Fruit fly (Drosophila melanogaster): ENCODE measurements around the gene kumpel.

Gene kumpel

dm6 chr3R:25879324-25879766 lies 27.5 kb upstream of the kumpel start (continued):
- TF ChIP-seq cad (GFP tag; optimal IDR thresholded peaks at IDR 0.05) (no peak), E2f2 (GFP tag; IDR thresholded peaks at IDR 0.05) (peak; percentile 58; the same call in 1 of the 2 replicates), lab (GFP tag; optimal IDR thresholded peaks at IDR 0.05) (peak; percentile 79), CG12391 (tag; optimal IDR thresholded peaks at IDR 0.05) (peak; percentile 86), row (GFP tag; IDR thresholded peaks at IDR 0.05) (peak; percentile 87), CG15073 (GFP tag; optimal IDR thresholded peaks at IDR 0.05) (peak; percentile 9), CG13624 (GFP tag; optimal IDR thresholded peaks at IDR 0.05) (peak; percentile 71), CG7372 (GFP tag; IDR thresholded peaks at IDR 0.05) (peak; percentile 45), CG11504 (tag; optimal IDR thresholded peaks at IDR 0.05) (peak; percentile 85), Max (GFP tag; optimal IDR thresholded peaks at IDR 0.05) (peak; percentile 69), tna (GFP tag; IDR thresholded peaks at IDR 0.05; ENCODE audit: partially characterized antibody) (no peak), CG10654 (GFP tag; optimal IDR thresholded peaks at IDR 0.05) (peak; percentile 65), CG10267 (tag; optimal IDR thresholded peaks at IDR 0.05) (peak; percentile 74), amos (GFP tag; IDR thresholded peaks at IDR 0.05; ENCODE audit: partially characterized antibody) (no peak), dmrt11E (tag; optimal IDR thresholded peaks at IDR 0.05) (peak; percentile 80), CG10543 (GFP tag; optimal IDR thresholded peaks at IDR 0.05) (no peak), CG12104 (GFP tag; optimal IDR thresholded peaks at IDR 0.05) (peak; percentile 65), Atf-2 (GFP tag; optimal IDR thresholded peaks at IDR 0.05) (peak; percentile 72), Sry-δ (GFP tag; optimal IDR thresholded peaks at IDR 0.05) (peak; percentile 35), CG7786 (GFP tag; optimal IDR thresholded peaks at IDR 0.05) (peak; percentile 71), CG9437 (GFP tag; optimal IDR thresholded peaks at IDR 0.05) (peak; percentile 77), Doc3 (GFP tag; IDR thresholded peaks at IDR 0.05; ENCODE audit: partially characterized antibody) (no peak), lilli (GFP tag; optimal IDR thresholded peaks at IDR 0.05) (peak; percentile 75), pnt (GFP tag; optimal IDR thresholded peaks at IDR 0.05) (peak; percentile 15), CG12659 (GFP tag; optimal IDR thresholded peaks at IDR 0.05) (peak; percentile 76), CG18619 (GFP tag; optimal IDR thresholded peaks at IDR 0.05) (peak; percentile 60), CG13287 (GFP tag; IDR thresholded peaks at IDR 0.05; ENCODE audit: partially characterized antibody) (no peak), peb (GFP tag; IDR thresholded peaks at IDR 0.05) (peak; percentile 46; the same call in 1 of the 2 replicates), CG5245 (GFP tag; optimal IDR thresholded peaks at IDR 0.05) (peak; percentile 60), kay (GFP tag; optimal IDR thresholded peaks at IDR 0.05) (peak; percentile 54), knrl (GFP tag; IDR thresholded peaks at IDR 0.05; ENCODE audit: partially characterized antibody) (no peak), CHES-1-like (GFP tag; optimal IDR thresholded peaks at IDR 0.05) (peak; percentile 34), prd (optimal IDR thresholded peaks at IDR 0.05) (no peak), prd (GFP tag; IDR thresholded peaks at IDR 0.05) (peak; percentile 83), CG4282 (GFP tag; optimal IDR thresholded peaks at IDR 0.05) (no peak), gfzf (GFP tag; optimal IDR thresholded peaks at IDR 0.05) (no peak), chif (GFP tag; optimal IDR thresholded peaks at IDR 0.05) (peak; percentile 48 to 77), Fer3 (tag; optimal IDR thresholded peaks at IDR 0.05) (peak; percentile 74), Chrac-16 (GFP tag; optimal IDR thresholded peaks at IDR 0.05) (peak; percentile 75), Dad (GFP tag; optimal IDR thresholded peaks at IDR 0.05) (peak; percentile 47), ash1 (GFP tag; optimal IDR thresholded peaks at IDR 0.05) (no peak), ssp (GFP tag; IDR thresholded peaks at IDR 0.05) (peak; percentile 69), hth (optimal IDR thresholded peaks at IDR 0.05) (no peak), sim (GFP tag; IDR thresholded peaks at IDR 0.05) (peak; percentile 60; the same call in 1 of the 2 replicates), Sry-β (GFP tag; optimal IDR thresholded peaks at IDR 0.05) (peak; percentile 4), caup (GFP tag; optimal IDR thresholded peaks at IDR 0.05; ENCODE audit: severe bottlenecking) (peak; percentile 45), stwl (tag; optimal IDR thresholded peaks at IDR 0.05) (peak; percentile 8), lola (GFP tag; optimal IDR thresholded peaks at IDR 0.05) (peak in 1 of 3 experiments; percentile 77), so (GFP tag; IDR thresholded peaks at IDR 0.05) (no peak; the same call in 1 of the 3 replicates), CG32772 (GFP tag; IDR thresholded peaks at IDR 0.05) (peak; percentile 84)

Measured in whole organism, embryonic.